Fruit fly (Drosophila melanogaster) whole organism, embryonic: ENCODE measurements around the gene CG15696.

Experiments
- CG12236 ChIP-seq: fragments of 200-800 bp; sonication (Bioruptor generic); optimal IDR thresholded peaks from 2 replicates; lab custom pipeline; 2016; ENCODE audit warnings: missing biosample characterization, missing genetic modification characterization
- CG16863 ChIP-seq: fragments of 200-800 bp; sonication (Bioruptor generic); optimal IDR thresholded peaks from 3 replicates; lab custom pipeline; 2016; ENCODE audit warnings: missing biosample characterization, missing genetic modification characterization
- CG18011 ChIP-seq: fragments of 200-800 bp; sonication (Bioruptor generic); optimal IDR thresholded peaks from 2 replicates; lab custom pipeline; 2017; ENCODE audit warnings: missing biosample characterization, missing genetic modification characterization, mild to moderate bottlenecking, moderate library complexity, missing genotype
- CG3847 ChIP-seq: fragments of 200-800 bp; sonication (Bioruptor generic); IDR thresholded peaks from 2 replicates; pipeline ENCODE4 v1.3.6; 2022; ENCODE audit warnings: missing biosample characterization, missing genetic modification characterization
- CG4854 ChIP-seq: fragments of 200-800 bp; sonication (Bioruptor generic); optimal IDR thresholded peaks from 2 replicates; lab custom pipeline; 2016; ENCODE audit warnings: missing biosample characterization, missing genetic modification characterization, inconsistent platforms
- CG8281 ChIP-seq: fragments of 200-800 bp; sonication (Bioruptor generic); optimal IDR thresholded peaks from 2 replicates; lab custom pipeline; 2018; ENCODE audit warnings: missing biosample characterization, mild to moderate bottlenecking, missing genetic modification characterization, moderate library complexity
- Gsc ChIP-seq: fragments of 200-800 bp; sonication (Bioruptor generic); IDR thresholded peaks from 2 replicates; pipeline ENCODE4 v1.3.6; 2022; ENCODE audit warnings: missing biosample characterization, missing genetic modification characterization
- Myb ChIP-seq: fragments of 200-800 bp; sonication (Bioruptor generic); optimal IDR thresholded peaks from 2 replicates; lab custom pipeline; 2016; ENCODE audit warnings: missing biosample characterization, missing genetic modification characterization
- Taf1 ChIP-seq: fragments of 200-800 bp; sonication (Bioruptor generic); IDR thresholded peaks from 2 replicates; pipeline ENCODE4 v1.3.6; 2022; ENCODE audit warnings: missing biosample characterization, missing genetic modification characterization
- repo ChIP-seq: fragments of 200-800 bp; sonication (Bioruptor generic); optimal IDR thresholded peaks from 2 replicates; lab custom pipeline; 2016; ENCODE audit warnings: missing biosample characterization, missing genetic modification characterization
- sens-2 ChIP-seq: fragments of 200-800 bp; sonication (Bioruptor generic); IDR thresholded peaks from 2 replicates; pipeline ENCODE4 v1.3.6; 2022; ENCODE audit warnings: missing biosample characterization, missing genetic modification characterization
- vfl ChIP-seq: fragments of 200-800 bp; sonication (Bioruptor generic); optimal IDR thresholded peaks from 2 replicates; lab custom pipeline; 2016; ENCODE audit warnings: missing biosample characterization, missing genetic modification characterization

dm6 chr3R:20891495-20891894, 44.6 kb downstream of the CG15696 start:
- TF ChIP-seq vfl (GFP tag; lab: Kevin White, UChicago) (no peak), Myb (GFP tag; lab: Kevin White, UChicago) (no peak), Gsc (GFP tag; lab: Robert Waterston, UW) (no peak), sens-2 (no peak), CG16863 (GFP tag; lab: Kevin White, UChicago) (no peak), Taf1 (GFP tag; lab: Robert Waterston, UW) (no peak), repo (GFP tag; lab: Kevin White, UChicago) (no peak), CG8281 (no peak), CG4854 (GFP tag; lab: Kevin White, UChicago) (no peak), CG3847 (GFP tag; lab: Robert Waterston, UW) (no peak), CG18011 (GFP tag; lab: Kevin White, UChicago) (no peak), CG12236 (GFP tag; lab: Kevin White, UChicago) (no peak)
